Fruit fly (Drosophila melanogaster): ENCODE measurements around the gene CG32445.

Gene CG32445

dm6 chr3L:21640815-21641214 lies 1.7 kb downstream of the CG32445 start, which contains the start of gene Atox1 (continued):
- TF ChIP-seq Oli (tag; optimal IDR thresholded peaks at IDR 0.05): no peak
- no peak for TF ChIP-seq Dip3 (GFP tag; optimal IDR thresholded peaks at IDR 0.05)
- no peak for TF ChIP-seq CG1832 (GFP tag; optimal IDR thresholded peaks at IDR 0.05)
- TF ChIP-seq CG10147 (GFP tag; optimal IDR thresholded peaks at IDR 0.05): peak; percentile 46
- no peak for TF ChIP-seq CG9215 (GFP tag; IDR thresholded peaks at IDR 0.05)
- TF ChIP-seq sisA (GFP tag; IDR thresholded peaks at IDR 0.05): no peak
- TF ChIP-seq Dref (GFP tag; IDR thresholded peaks at IDR 0.05): peak; percentile 42
- TF ChIP-seq Sox102F (GFP tag; optimal IDR thresholded peaks at IDR 0.05): no peak
- peak; percentile 35 for TF ChIP-seq dm (GFP tag; optimal IDR thresholded peaks at IDR 0.05)
- no peak for TF ChIP-seq CG1024 (GFP tag; IDR thresholded peaks at IDR 0.05)
- TF ChIP-seq Dad (GFP tag; optimal IDR thresholded peaks at IDR 0.05): no peak
- TF ChIP-seq CG18011 (GFP tag; optimal IDR thresholded peaks at IDR 0.05): no peak
- TF ChIP-seq zf30C (GFP tag; optimal IDR thresholded peaks at IDR 0.05): peak; percentile 78
- TF ChIP-seq pum (GFP tag; optimal IDR thresholded peaks at IDR 0.05): no peak
- no peak for TF ChIP-seq tup (GFP tag; optimal IDR thresholded peaks at IDR 0.05)
- peak; percentile 11 for TF ChIP-seq CG30020 (tag; optimal IDR thresholded peaks at IDR 0.05)
- TF ChIP-seq MESR4 (GFP tag; optimal IDR thresholded peaks at IDR 0.05): peak; percentile 75
- no peak for TF ChIP-seq CG11085 (GFP tag; IDR thresholded peaks at IDR 0.05)
- TF ChIP-seq CG10267 (tag; optimal IDR thresholded peaks at IDR 0.05): peak; percentile 56
- TF ChIP-seq zfh1 (GFP tag; IDR thresholded peaks at IDR 0.05): 0 out of 3 replicates have a peak, but pooled peaks have one; percentile 41
- 0 out of 3 replicates have a peak, but pooled peaks have one; percentile 39 for TF ChIP-seq CG6791 (GFP tag; IDR thresholded peaks at IDR 0.05; ENCODE audit: partially characterized antibody)
- TF ChIP-seq bowl (GFP tag; IDR thresholded peaks at IDR 0.05): no peak
- TF ChIP-seq nmo (GFP tag; optimal IDR thresholded peaks at IDR 0.05): peak; percentile 67
- peak; percentile 55 for TF ChIP-seq CrebB (tag; optimal IDR thresholded peaks at IDR 0.05)
- peak; percentile 38; the same call in 1 of the 2 replicates for TF ChIP-seq HLH3B (GFP tag; IDR thresholded peaks at IDR 0.05)
- no peak for TF ChIP-seq CG34224 (GFP tag; IDR thresholded peaks at IDR 0.05; ENCODE audit: partially characterized antibody)
- peak; percentile 43 for TF ChIP-seq CG4328 (GFP tag; optimal IDR thresholded peaks at IDR 0.05)
- peak; percentile 80 for TF ChIP-seq Abd-B (GFP tag; optimal IDR thresholded peaks at IDR 0.05)
- TF ChIP-seq amos (GFP tag; IDR thresholded peaks at IDR 0.05; ENCODE audit: partially characterized antibody): peak; percentile 55
- peak; percentile 19 for TF ChIP-seq Antp (GFP tag; optimal IDR thresholded peaks at IDR 0.05)
- TF ChIP-seq Bdp1 (GFP tag; optimal IDR thresholded peaks at IDR 0.05): no peak
- no peak for TF ChIP-seq fu2 (GFP tag; optimal IDR thresholded peaks at IDR 0.05)
- peak; percentile 37; the same call in 1 of the 3 replicates for TF ChIP-seq dysf (GFP tag; IDR thresholded peaks at IDR 0.05)
- peak; percentile 62; the same call in 1 of the 3 replicates for TF ChIP-seq CG34422 (GFP tag; IDR thresholded peaks at IDR 0.05)
- no peak for TF ChIP-seq chm (GFP tag; IDR thresholded peaks at IDR 0.05)
- TF ChIP-seq slbo (GFP tag; IDR thresholded peaks at IDR 0.05): peak; percentile 45
- TF ChIP-seq Drgx (GFP tag; IDR thresholded peaks at IDR 0.05): no peak
- peak; percentile 82 for TF ChIP-seq Rfx (GFP tag; IDR thresholded peaks at IDR 0.05)
- TF ChIP-seq CG13424 (tag; optimal IDR thresholded peaks at IDR 0.05): peak; percentile 15
- no peak for TF ChIP-seq cg (GFP tag; optimal IDR thresholded peaks at IDR 0.05)
- TF ChIP-seq NC2β (GFP tag; optimal IDR thresholded peaks at IDR 0.05): peak; percentile 1
- no peak for TF ChIP-seq Xrp1 (GFP tag; IDR thresholded peaks at IDR 0.05)
- no peak for TF ChIP-seq lola (GFP tag; optimal IDR thresholded peaks at IDR 0.05)
- TF ChIP-seq vnd (GFP tag; IDR thresholded peaks at IDR 0.05; ENCODE audit: partially characterized antibody): no peak
- peak; percentile 58 for TF ChIP-seq CG10543 (GFP tag; optimal IDR thresholded peaks at IDR 0.05)
- TF ChIP-seq az2 (GFP tag; optimal IDR thresholded peaks at IDR 0.05): no peak
- peak; percentile 16 for TF ChIP-seq Hsf (GFP tag; optimal IDR thresholded peaks at IDR 0.05)
- TF ChIP-seq trh (GFP tag; optimal IDR thresholded peaks at IDR 0.05): no peak
- peak; percentile 67 for TF ChIP-seq pho (GFP tag; optimal IDR thresholded peaks at IDR 0.05)
- TF ChIP-seq onecut (GFP tag; IDR thresholded peaks at IDR 0.05): peak; percentile 27; the same call in 1 of the 2 replicates
- TF ChIP-seq Spps (tag; optimal IDR thresholded peaks at IDR 0.05): no peak
